Worm (Caenorhabditis elegans): ENCODE measurements around the gene C50H11.13.

DNA sequence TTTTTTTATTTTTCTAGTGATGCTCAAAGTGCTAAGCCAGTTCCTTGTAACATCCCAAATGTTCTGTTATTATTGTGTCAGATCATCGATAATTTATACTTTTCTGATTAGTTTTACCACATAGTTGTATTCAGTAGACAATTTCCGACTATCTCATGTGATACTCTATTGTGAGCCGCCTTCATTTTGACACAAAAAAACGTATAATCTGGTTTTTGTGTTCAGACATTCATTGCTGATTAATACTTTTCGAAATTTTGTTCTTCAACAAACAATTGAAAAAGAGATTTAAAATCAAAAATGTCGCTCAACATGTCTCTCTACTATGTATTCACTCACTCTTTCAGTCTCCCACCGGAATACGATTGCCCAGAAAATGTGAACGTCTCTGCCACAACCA, 10.0 kb upstream of the C50H11.13 start, which contains the start of gene srt-7:
- TF ChIP-seq nhr-237 (tag; optimal IDR thresholded peaks at IDR 0.05), result no peak
- TF ChIP-seq zip-8 (tag; optimal IDR thresholded peaks at IDR 0.05), result no peak
- TF ChIP-seq unc-39 (tag; optimal IDR thresholded peaks at IDR 0.05), result no peak
- TF ChIP-seq lin-13 (tag; optimal IDR thresholded peaks at IDR 0.05), result no peak
- no peak for TF ChIP-seq pha-4 (tag; optimal IDR thresholded peaks at IDR 0.05)

Measured in whole organism, mixed stage, embryonic.